Worm (Caenorhabditis elegans): ENCODE measurements around the gene nhr-173.

DNA sequence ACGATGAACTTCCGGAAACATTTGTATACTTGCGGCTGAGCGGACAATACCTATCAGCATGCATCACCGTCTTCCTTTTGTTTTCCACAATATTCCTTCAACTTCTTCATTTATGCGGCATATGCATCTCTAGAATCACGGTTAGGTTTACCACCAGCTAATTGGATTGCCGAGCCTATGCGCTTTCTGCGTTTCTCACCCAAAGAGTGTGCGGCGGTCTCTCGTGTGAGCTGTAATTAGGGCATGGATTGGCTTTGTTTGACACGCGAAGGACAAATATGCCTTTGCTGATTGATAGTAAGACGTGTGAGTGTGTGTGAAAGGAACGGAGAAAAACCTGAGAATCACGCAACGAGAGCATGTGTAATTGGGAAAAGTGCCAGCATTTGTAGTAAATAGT is 41.8 kb upstream of the nhr-173 start:
- TF ChIP-seq tbx-11 (GFP tag; IDR thresholded peaks at IDR 0.05) = no peak
- no peak for TF ChIP-seq ama-1 (optimal IDR thresholded peaks at IDR 0.05)
- no peak for TF ChIP-seq F13C5.2 (tag; optimal IDR thresholded peaks at IDR 0.05)
- no peak for TF ChIP-seq ceh-13 (GFP tag; optimal IDR thresholded peaks at IDR 0.05)
- TF ChIP-seq B0310.2 (tag; optimal IDR thresholded peaks at IDR 0.05) = no peak
- TF ChIP-seq pes-1 (GFP tag; IDR thresholded peaks at IDR 0.05) = no peak
